Fruit fly (Drosophila melanogaster) whole organism, embryonic: ENCODE measurements around the gene CG17929.

Experiments
- Ada2b ChIP-seq: fragments of 200-800 bp; sonication (Bioruptor generic); IDR thresholded peaks from 2 replicates; pipeline ENCODE4 v1.3.6; 2022; ENCODE audit warnings: missing biosample characterization, missing genetic modification characterization
- Bgb ChIP-seq: fragments of 200-800 bp; sonication (Bioruptor generic); IDR thresholded peaks from 2 replicates; pipeline ENCODE4 v1.3.6; 2022; ENCODE audit warnings: missing biosample characterization, missing genetic modification characterization; ENCODE audit not compliant: partially characterized antibody
- CG10366 ChIP-seq: fragments of 200-800 bp; sonication (Bioruptor generic); IDR thresholded peaks from 2 replicates; pipeline ENCODE4 v1.3.6; 2022; ENCODE audit warnings: missing biosample characterization, missing genetic modification characterization
- CG12219 ChIP-seq: fragments of 200-800 bp; sonication (Bioruptor generic); optimal IDR thresholded peaks from 3 replicates; lab custom pipeline; 2018; ENCODE audit warnings: missing biosample characterization, mild to moderate bottlenecking, missing genetic modification characterization
- CG14014 ChIP-seq: fragments of 200-800 bp; sonication (Bioruptor generic); IDR thresholded peaks from 2 replicates; pipeline ENCODE4 v1.3.6; 2022; ENCODE audit warnings: missing biosample characterization, missing genetic modification characterization
- CG1603 ChIP-seq: fragments of 200-800 bp; sonication (Bioruptor generic); optimal IDR thresholded peaks from 2 replicates; lab custom pipeline; 2019; ENCODE audit warnings: missing biosample characterization, mild to moderate bottlenecking, missing genetic modification characterization, moderate library complexity
- CG16815 ChIP-seq: fragments of 200-800 bp; sonication (Bioruptor generic); optimal IDR thresholded peaks from 3 replicates; lab custom pipeline; 2017; ENCODE audit warnings: missing biosample characterization, mild to moderate bottlenecking, missing genetic modification characterization
- CG2678 ChIP-seq: fragments of 200-800 bp; sonication (Bioruptor generic); optimal IDR thresholded peaks from 3 replicates; lab custom pipeline; 2019; ENCODE audit warnings: missing biosample characterization, mild to moderate bottlenecking, missing genetic modification characterization, moderate library complexity
- CG30020 ChIP-seq: fragments of 200-800 bp; optimal IDR thresholded peaks from 2 replicates; lab custom pipeline; 2019; ENCODE audit warnings: missing biosample characterization, mild to moderate bottlenecking, missing genetic modification characterization, moderate library complexity
- CG30403 ChIP-seq: fragments of 200-800 bp; sonication (Bioruptor generic); optimal IDR thresholded peaks from 3 replicates; lab custom pipeline; 2016; ENCODE audit warnings: missing biosample characterization, missing genetic modification characterization
- CG31388 ChIP-seq: fragments of 200-800 bp; sonication (Bioruptor generic); optimal IDR thresholded peaks from 2 replicates; lab custom pipeline; 2016; ENCODE audit warnings: missing biosample characterization, missing genetic modification characterization
- CG32532 ChIP-seq: fragments of 200-800 bp; sonication (Bioruptor generic); IDR thresholded peaks from 2 replicates; pipeline ENCODE4 v1.3.6; 2022; ENCODE audit warnings: missing biosample characterization, missing genetic modification characterization
- CG4328 ChIP-seq: fragments of 200-800 bp; sonication (Bioruptor generic); optimal IDR thresholded peaks from 3 replicates; lab custom pipeline; 2017; ENCODE audit warnings: missing biosample characterization, missing genetic modification reagents, missing genetic modification characterization
- CG6654 ChIP-seq: fragments of 200-800 bp; sonication (Bioruptor generic); optimal IDR thresholded peaks from 2 replicates; lab custom pipeline; 2017; ENCODE audit warnings: missing biosample characterization, mild to moderate bottlenecking, missing genetic modification characterization
- CG6689 ChIP-seq: fragments of 200-800 bp; sonication (Bioruptor generic); IDR thresholded peaks from 2 replicates; pipeline ENCODE4 v1.3.6; 2022; ENCODE audit warnings: missing biosample characterization, missing genetic modification characterization
- CG8089 ChIP-seq: fragments of 200-800 bp; sonication (Bioruptor generic); optimal IDR thresholded peaks from 3 replicates; lab custom pipeline; 2016; ENCODE audit warnings: missing biosample characterization, missing genetic modification characterization
- CG8290 ChIP-seq, 3 experiments: fragments of 200-800 bp; sonication (Bioruptor generic); optimal IDR thresholded peaks; 2 replicates each; lab custom pipeline; 2016 to 2019; ENCODE audit warnings: missing biosample characterization in 3 of 3, missing genetic modification characterization in 3 of 3, mild to moderate bottlenecking in 2 of 3, moderate library complexity in 1 of 3
- CG9437 ChIP-seq: fragments of 200-800 bp; sonication (Bioruptor generic); optimal IDR thresholded peaks from 2 replicates; lab custom pipeline; 2018; ENCODE audit warnings: missing biosample characterization, mild to moderate bottlenecking, missing genetic modification characterization
- Dek ChIP-seq: fragments of 200-800 bp; sonication (Bioruptor generic); optimal IDR thresholded peaks from 3 replicates; lab custom pipeline; 2019; ENCODE audit warnings: missing biosample characterization, mild to moderate bottlenecking, missing genetic modification characterization, moderate library complexity
- Dfd ChIP-seq, 2 experiments: fragments of >200 bp; optimal IDR thresholded peaks; 2 replicates each; lab custom pipeline; 2017; ENCODE audit warnings: missing biosample characterization in 2 of 2, missing genetic modification characterization in 2 of 2
- ERR ChIP-seq: fragments of 200-800 bp; sonication (Bioruptor generic); optimal IDR thresholded peaks from 2 replicates; lab custom pipeline; 2016; ENCODE audit warnings: missing biosample characterization, missing genetic modification characterization
- Fer1 ChIP-seq: fragments of 200-800 bp; sonication (Bioruptor generic); optimal IDR thresholded peaks from 2 replicates; lab custom pipeline; 2017; ENCODE audit warnings: missing biosample characterization, mild to moderate bottlenecking, missing genetic modification characterization
- Ssrp ChIP-seq: fragments of 200-800 bp; sonication (Bioruptor generic); optimal IDR thresholded peaks from 2 replicates; lab custom pipeline; 2018; ENCODE audit warnings: missing biosample characterization, mild to moderate bottlenecking, missing genetic modification characterization, moderate library complexity
- TFAM ChIP-seq: fragments of 200-800 bp; sonication (Bioruptor generic); optimal IDR thresholded peaks from 2 replicates; lab custom pipeline; 2017; ENCODE audit warnings: missing biosample characterization, missing genetic modification characterization, inconsistent platforms
- Vsx1 ChIP-seq: fragments of 200-800 bp; sonication (Bioruptor generic); optimal IDR thresholded peaks from 2 replicates; lab custom pipeline; 2017; ENCODE audit warnings: missing biosample characterization, mild to moderate bottlenecking, missing genetic modification characterization, missing genetic modification reagents
- Xbp1 ChIP-seq: fragments of 200-800 bp; sonication (Bioruptor generic); optimal IDR thresholded peaks from 3 replicates; lab custom pipeline; 2016; ENCODE audit warnings: missing biosample characterization, mild to moderate bottlenecking, missing genetic modification characterization
- bigmax ChIP-seq: fragments of 200-800 bp; sonication (Bioruptor generic); optimal IDR thresholded peaks from 2 replicates; lab custom pipeline; 2018; ENCODE audit warnings: missing biosample characterization, mild to moderate bottlenecking, missing genetic modification characterization
- br ChIP-seq: fragments of >200 bp; optimal IDR thresholded peaks from 2 replicates; lab custom pipeline; 2017
- dmrt99B ChIP-seq: fragments of 200-800 bp; sonication (Bioruptor generic); optimal IDR thresholded peaks from 2 replicates; lab custom pipeline; 2018; ENCODE audit warnings: missing biosample characterization, mild to moderate bottlenecking, missing genetic modification characterization, moderate library complexity
- fd102C ChIP-seq: fragments of 200-800 bp; sonication (Bioruptor generic); optimal IDR thresholded peaks from 2 replicates; lab custom pipeline; 2018; ENCODE audit warnings: missing biosample characterization, mild to moderate bottlenecking, missing genetic modification characterization, moderate library complexity
- gfzf ChIP-seq: fragments of 200-800 bp; sonication (Bioruptor generic); optimal IDR thresholded peaks from 2 replicates; lab custom pipeline; 2016; ENCODE audit warnings: missing biosample characterization, mild to moderate bottlenecking, missing genetic modification characterization, moderate library complexity
- ind ChIP-seq: fragments of 200-800 bp; sonication (Bioruptor generic); optimal IDR thresholded peaks from 3 replicates; lab custom pipeline; 2016; ENCODE audit warnings: missing biosample characterization, missing genetic modification characterization
- jing ChIP-seq: fragments of 200-800 bp; sonication (Bioruptor generic); optimal IDR thresholded peaks from 2 replicates; lab custom pipeline; 2018; ENCODE audit warnings: missing biosample characterization, mild to moderate bottlenecking, missing genetic modification characterization
- kah ChIP-seq: fragments of 200-800 bp; sonication (Bioruptor generic); optimal IDR thresholded peaks from 2 replicates; lab custom pipeline; 2018; ENCODE audit warnings: missing biosample characterization, mild to moderate bottlenecking, missing genetic modification characterization
- kay ChIP-seq: fragments of 200-800 bp; sonication (Bioruptor generic); optimal IDR thresholded peaks from 2 replicates; lab custom pipeline; 2016; ENCODE audit warnings: missing biosample characterization, missing genetic modification characterization
- kni ChIP-seq: fragments of 200-800 bp; sonication (Bioruptor generic); optimal IDR thresholded peaks from 3 replicates; lab custom pipeline; 2017; ENCODE audit warnings: mild to moderate bottlenecking, missing biosample characterization, missing genetic modification reagents, missing genetic modification characterization
- nom ChIP-seq: fragments of 200-800 bp; sonication (Bioruptor generic); optimal IDR thresholded peaks from 2 replicates; lab custom pipeline; 2017; ENCODE audit warnings: missing biosample characterization, missing genetic modification characterization, mild to moderate bottlenecking, moderate library complexity, missing genetic modification reagents
- onecut ChIP-seq: fragments of 200-800 bp; sonication (Bioruptor generic); IDR thresholded peaks from 2 replicates; pipeline ENCODE4 v1.3.6; 2022; ENCODE audit warnings: missing biosample characterization, missing genetic modification characterization
- otp ChIP-seq: fragments of 200-800 bp; sonication (Bioruptor generic); IDR thresholded peaks from 3 replicates; pipeline ENCODE4, ENCODE4 v1.3.6; 2022; ENCODE audit warnings: missing biosample characterization, missing genetic modification characterization
- pan ChIP-seq, 4 experiments: fragments of >200 bp in 3 of 4; fragments of 200-800 bp in 1 of 4; sonication (Bioruptor generic) in 1 of 4; optimal IDR thresholded peaks in 3 of 4; IDR thresholded peaks in 1 of 4; 2 replicates each; pipeline versions ENCODE4 v1.3.6 to Lab custom; 2017 to 2022; ENCODE audit warnings: missing biosample characterization in 2 of 4, missing genetic modification characterization in 2 of 4, mixed read lengths in 1 of 4
- phol ChIP-seq: fragments of 200-800 bp; sonication (Bioruptor generic); optimal IDR thresholded peaks from 3 replicates; lab custom pipeline; 2018; ENCODE audit warnings: missing biosample characterization, mild to moderate bottlenecking, missing genetic modification characterization, moderate library complexity
- repo ChIP-seq: fragments of 200-800 bp; sonication (Bioruptor generic); optimal IDR thresholded peaks from 2 replicates; lab custom pipeline; 2016; ENCODE audit warnings: missing biosample characterization, missing genetic modification characterization
- rib ChIP-seq: fragments of 200-800 bp; sonication (Bioruptor generic); IDR thresholded peaks from 2 replicates; pipeline ENCODE4 v1.3.6; 2022; ENCODE audit warnings: missing biosample characterization, missing genetic modification characterization
- sna ChIP-seq: fragments of 200-800 bp; sonication (Bioruptor generic); IDR thresholded peaks from 2 replicates; pipeline ENCODE4 v1.3.6; 2022; ENCODE audit warnings: missing biosample characterization, missing genetic modification characterization; ENCODE audit not compliant: partially characterized antibody
- stc ChIP-seq: fragments of 200-800 bp; sonication (Bioruptor generic); IDR thresholded peaks from 2 replicates; pipeline ENCODE4 v1.3.6; 2022; ENCODE audit warnings: missing biosample characterization, missing genetic modification characterization
- sug ChIP-seq: fragments of 200-800 bp; optimal IDR thresholded peaks from 2 replicates; lab custom pipeline; 2019; ENCODE audit warnings: missing biosample characterization, mild to moderate bottlenecking, missing genetic modification characterization, moderate library complexity
- zen2 ChIP-seq: fragments of 200-800 bp; sonication (Bioruptor generic); IDR thresholded peaks from 3 replicates; pipeline ENCODE4 v1.3.6; 2022; ENCODE audit warnings: missing biosample characterization, missing genetic modification characterization; ENCODE audit not compliant: partially characterized antibody
- zfh2 ChIP-seq: fragments of 200-800 bp; sonication (Bioruptor generic); optimal IDR thresholded peaks from 2 replicates; lab custom pipeline; 2016; ENCODE audit warnings: missing biosample characterization, missing genetic modification characterization

CG17929 gene

DNA sequence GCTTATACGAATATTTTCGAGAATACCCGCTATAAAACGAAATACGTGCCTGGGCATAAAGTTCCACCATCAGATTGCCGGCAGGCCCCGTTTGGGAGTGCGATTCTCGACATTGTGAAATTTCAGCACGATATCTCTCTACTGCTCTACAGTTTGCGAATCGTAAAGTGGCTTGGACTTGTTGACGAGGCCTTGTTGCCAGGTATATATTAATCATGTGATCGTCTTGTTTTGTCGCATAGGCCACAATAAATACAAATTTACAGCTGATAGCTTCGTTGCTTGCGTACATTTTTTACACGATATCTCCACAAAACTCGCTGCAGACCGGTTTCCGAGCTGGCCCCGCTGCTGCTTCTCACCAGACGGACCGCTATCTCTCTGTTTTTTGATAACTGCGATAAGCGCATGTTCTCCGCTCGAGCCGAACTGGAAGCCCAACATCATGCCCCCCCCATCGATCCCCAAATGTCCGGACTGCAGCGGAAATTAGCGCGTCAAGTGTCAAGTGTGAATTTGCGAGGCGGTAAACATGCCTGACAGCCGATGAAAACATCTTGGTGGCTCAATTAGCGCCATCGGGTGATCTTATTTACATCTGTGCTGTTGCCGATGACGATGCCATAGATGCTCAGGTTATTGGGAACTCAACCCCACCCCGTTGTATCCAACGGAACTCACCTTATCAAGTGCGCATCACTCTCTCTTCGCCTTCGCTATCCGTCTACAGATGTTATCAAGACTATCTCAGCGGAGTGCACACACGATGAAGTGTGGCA, 15.8 kb upstream of the CG17929 start (continued):
- TF ChIP-seq rib (GFP tag; lab: Robert Waterston, UW) (no peak), CG14014 (peak; percentile 49), zen2 (GFP tag; lab: Robert Waterston, UW) (0 out of 3 replicates have a peak, but pooled peaks have one; percentile 9), CG6689 (GFP tag; lab: Robert Waterston, UW) (peak; percentile 41), CG30020 (no peak), Ssrp (peak; percentile 16), ind (GFP tag; lab: Kevin White, UChicago) (peak; percentile 26), gfzf (GFP tag; lab: Kevin White, UChicago) (no peak), CG6654 (GFP tag; lab: Kevin White, UChicago) (no peak), zfh2 (peak; percentile 10), nom (GFP tag; lab: Kevin White, UChicago) (peak; percentile 34), Dek (no peak), Ada2b (GFP tag; lab: Robert Waterston, UW) (peak; percentile 50), CG4328 (GFP tag; lab: Kevin White, UChicago) (no peak), CG9437 (peak; percentile 13), Fer1 (GFP tag; lab: Kevin White, UChicago) (no peak), kni (GFP tag; lab: Kevin White, UChicago) (peak; percentile 46), stc (GFP tag; lab: Robert Waterston, UW) (peak; percentile 43; the same call in 1 of the 2 replicates), Dfd (GFP tag; optimal IDR thresholded peaks at IDR 0.05; lab: Kevin White, UChicago) (no peak), CG31388 (GFP tag; lab: Kevin White, UChicago) (no peak), otp (GFP tag; lab: Robert Waterston, UW) (no peak), CG16815 (no peak), Vsx1 (GFP tag; lab: Kevin White, UChicago) (no peak), CG32532 (GFP tag; lab: Robert Waterston, UW) (peak; percentile 61; the same call in 1 of the 2 replicates), CG10366 (GFP tag; lab: Robert Waterston, UW) (no peak), Xbp1 (GFP tag; lab: Kevin White, UChicago) (peak; percentile 33), kah (no peak), pan (optimal IDR thresholded peaks at IDR 0.05; lab: Kevin White, UChicago) (no peak), pan (GFP tag; optimal IDR thresholded peaks at IDR 0.05 in 1 of 2, IDR thresholded peaks at IDR 0.05 in 1 of 2) (peak in 1 of 2 experiments; percentile 38), CG8290 (GFP tag; optimal IDR thresholded peaks at IDR 0.05; lab: Kevin White, UChicago) (peak; percentile 6), CG8290 (tag; optimal IDR thresholded peaks at IDR 0.05; lab: Kevin White, UChicago) (no peak), phol (peak; percentile 15), kay (GFP tag; lab: Kevin White, UChicago) (no peak), sug (tag; lab: Kevin White, UChicago) (no peak), bigmax (GFP tag; lab: Kevin White, UChicago) (no peak), CG1603 (tag; lab: Kevin White, UChicago) (peak; percentile 19), Bgb (GFP tag; lab: Robert Waterston, UW) (no peak), onecut (GFP tag; lab: Robert Waterston, UW) (no peak), CG8089 (GFP tag; lab: Kevin White, UChicago) (no peak), CG2678 (tag; lab: Kevin White, UChicago) (no peak), fd102C (GFP tag; lab: Kevin White, UChicago) (no peak), repo (GFP tag; lab: Kevin White, UChicago) (no peak), br (lab: Kevin White, UChicago) (no peak), TFAM (GFP tag; lab: Kevin White, UChicago) (no peak), dmrt99B (no peak), CG30403 (peak; percentile 6), sna (GFP tag; lab: Robert Waterston, UW) (no peak), jing (GFP tag; lab: Kevin White, UChicago) (no peak), ERR (GFP tag; lab: Kevin White, UChicago) (peak; percentile 1), CG12219 (GFP tag; lab: Kevin White, UChicago) (no peak)
